Worm (Caenorhabditis elegans) whole organism, late embryonic: ENCODE data around the gene Y43F8B.10.

Source experiments
- T23F11.4 ChIP-seq: fragments of 200-800 bp; sonication (Bioruptor generic); optimal IDR thresholded peaks from 2 replicates; lab custom pipeline; 2018; ENCODE audit warnings: mild to moderate bottlenecking, missing genetic modification characterization, missing compliant biosample characterization
- Y22D7AL.16 ChIP-seq: sonication (generic microtip); optimal IDR thresholded peaks from 2 replicates; lab custom pipeline; 2016; ENCODE audit warnings: missing genetic modification characterization, missing compliant biosample characterization
- ahr-1 ChIP-seq: sonication (generic microtip); optimal IDR thresholded peaks from 2 replicates; lab custom pipeline; 2016; ENCODE audit warnings: missing genetic modification characterization, missing compliant biosample characterization
- ama-1 ChIP-seq: fragments of 150-350 bp; optimal IDR thresholded peaks from 2 replicates; lab custom pipeline; 2014
- ceh-18 ChIP-seq: sonication (generic microtip); optimal IDR thresholded peaks from 2 replicates; lab custom pipeline; 2016; ENCODE audit warnings: missing genetic modification characterization, missing compliant biosample characterization
- ceh-19 ChIP-seq: fragments of 200-800 bp; sonication (Bioruptor generic); optimal IDR thresholded peaks from 2 replicates; lab custom pipeline; 2018; ENCODE audit warnings: mild to moderate bottlenecking, missing genetic modification characterization, missing compliant biosample characterization
- ceh-24 ChIP-seq: sonication (generic microtip); optimal IDR thresholded peaks from 2 replicates; lab custom pipeline; 2016; ENCODE audit warnings: mild to moderate bottlenecking, missing genetic modification characterization, missing compliant biosample characterization
- ceh-30 ChIP-seq: fragments of 150-350 bp; optimal IDR thresholded peaks from 2 replicates; lab custom pipeline; 2014; ENCODE audit warnings: missing biosample characterization, missing genetic modification characterization
- ceh-31 ChIP-seq: sonication (generic microtip); optimal IDR thresholded peaks from 2 replicates; lab custom pipeline; 2016; ENCODE audit warnings: missing genetic modification characterization, missing compliant biosample characterization
- ceh-34 ChIP-seq: sonication (generic microtip); optimal IDR thresholded peaks from 2 replicates; lab custom pipeline; 2016; ENCODE audit warnings: mild to moderate bottlenecking, missing genetic modification characterization, missing compliant biosample characterization
- ceh-48 ChIP-seq: sonication (generic microtip); optimal IDR thresholded peaks from 2 replicates; lab custom pipeline; 2016; ENCODE audit warnings: missing genetic modification characterization, inconsistent platforms, missing compliant biosample characterization
- ceh-6 ChIP-seq: fragments of 200-800 bp; sonication (Bioruptor generic); optimal IDR thresholded peaks from 2 replicates; lab custom pipeline; 2018; ENCODE audit warnings: mild to moderate bottlenecking, missing genetic modification characterization, missing compliant biosample characterization
- ceh-9 ChIP-seq: sonication (generic microtip); optimal IDR thresholded peaks from 2 replicates; lab custom pipeline; 2016; ENCODE audit warnings: mild to moderate bottlenecking, missing genetic modification characterization, inconsistent platforms, missing compliant biosample characterization
- che-1 ChIP-seq: sonication (generic microtip); optimal IDR thresholded peaks from 2 replicates; lab custom pipeline; 2016; ENCODE audit warnings: mild to moderate bottlenecking, missing genetic modification characterization, missing compliant biosample characterization
- dmd-4 ChIP-seq: sonication (generic microtip); optimal IDR thresholded peaks from 2 replicates; lab custom pipeline; 2016; ENCODE audit warnings: borderline replicate concordance, missing genetic modification characterization, missing compliant biosample characterization
- elt-2 ChIP-seq: sonication (generic microtip); optimal IDR thresholded peaks from 2 replicates; lab custom pipeline; 2016; ENCODE audit warnings: missing genetic modification reagents, missing genetic modification characterization, missing compliant biosample characterization
- eyg-1 ChIP-seq: sonication (generic microtip); optimal IDR thresholded peaks from 2 replicates; lab custom pipeline; 2016; ENCODE audit warnings: missing genotype, missing genetic modification characterization, missing compliant biosample characterization
- fkh-10 ChIP-seq: fragments of 150-350 bp; optimal IDR thresholded peaks from 2 replicates; lab custom pipeline; 2014; ENCODE audit warnings: missing biosample characterization, missing genetic modification reagents, missing genetic modification characterization
- gmeb-2 ChIP-seq: sonication (generic microtip); optimal IDR thresholded peaks from 2 replicates; lab custom pipeline; 2016; ENCODE audit warnings: missing genetic modification characterization, inconsistent platforms, missing compliant biosample characterization
- hlh-13 ChIP-seq: fragments of 200-800 bp; sonication (Bioruptor generic); optimal IDR thresholded peaks from 2 replicates; lab custom pipeline; 2018; ENCODE audit warnings: mild to moderate bottlenecking, missing genetic modification characterization, missing compliant biosample characterization
- hlh-15 ChIP-seq: sonication (generic microtip); optimal IDR thresholded peaks from 2 replicates; lab custom pipeline; 2016; ENCODE audit warnings: missing genetic modification characterization, missing compliant biosample characterization
- hlh-6 ChIP-seq: sonication (generic microtip); optimal IDR thresholded peaks from 2 replicates; lab custom pipeline; 2016; ENCODE audit warnings: missing genotype, missing genetic modification characterization, missing compliant biosample characterization
- lin-11 ChIP-seq: fragments of 200-800 bp; sonication (Bioruptor generic); optimal IDR thresholded peaks from 2 replicates; lab custom pipeline; 2018; ENCODE audit warnings: mild to moderate bottlenecking, missing genetic modification characterization, missing compliant biosample characterization
- madf-2 ChIP-seq: sonication (generic microtip); optimal IDR thresholded peaks from 2 replicates; lab custom pipeline; 2017; ENCODE audit warnings: missing genetic modification characterization, missing compliant biosample characterization
- mec-3 ChIP-seq: sonication (generic microtip); optimal IDR thresholded peaks from 2 replicates; lab custom pipeline; 2016; ENCODE audit warnings: borderline replicate concordance, missing genetic modification characterization, missing compliant biosample characterization
- nhr-232 ChIP-seq: sonication (generic microtip); optimal IDR thresholded peaks from 2 replicates; lab custom pipeline; 2016; ENCODE audit warnings: missing genetic modification characterization, missing compliant biosample characterization
- odd-2 ChIP-seq: sonication (generic microtip); optimal IDR thresholded peaks from 2 replicates; lab custom pipeline; 2017; ENCODE audit warnings: antibody characterized with exemption, mild to moderate bottlenecking, missing genetic modification characterization, missing compliant biosample characterization
- pat-9 ChIP-seq: fragments of 200-800 bp; sonication (Bioruptor generic); optimal IDR thresholded peaks from 2 replicates; lab custom pipeline; 2018; ENCODE audit warnings: mild to moderate bottlenecking, missing genetic modification characterization, moderate library complexity, missing compliant biosample characterization
- pax-1 ChIP-seq: fragments of 150-350 bp; optimal IDR thresholded peaks from 2 replicates; lab custom pipeline; 2014; ENCODE audit warnings: missing biosample characterization, missing genetic modification characterization
- pha-4 ChIP-seq: fragments of 150-350 bp; optimal IDR thresholded peaks from 2 replicates; lab custom pipeline; 2018; ENCODE audit warnings: missing biosample characterization, missing genetic modification reagents, missing genetic modification characterization
- pqm-1 ChIP-seq: sonication (generic microtip); optimal IDR thresholded peaks from 2 replicates; lab custom pipeline; 2016; ENCODE audit warnings: missing genetic modification characterization, missing compliant biosample characterization
- pros-1 ChIP-seq: fragments of 150-350 bp; optimal IDR thresholded peaks from 2 replicates; lab custom pipeline; 2014; ENCODE audit warnings: missing biosample characterization, missing genetic modification reagents, missing genetic modification characterization
- sdc-2 ChIP-seq: sonication (generic microtip); optimal IDR thresholded peaks from 2 replicates; lab custom pipeline; 2016; ENCODE audit warnings: missing genotype, missing genetic modification characterization, missing compliant biosample characterization
- sox-2 ChIP-seq: fragments of 200-800 bp; sonication (Bioruptor generic); IDR thresholded peaks from 2 replicates; pipeline ENCODE4 v1.3.6; 2022; ENCODE audit warnings: missing genetic modification reagents, missing genetic modification characterization, missing compliant biosample characterization
- sox-4 ChIP-seq: sonication (generic microtip); optimal IDR thresholded peaks from 2 replicates; lab custom pipeline; 2017; ENCODE audit warnings: mild to moderate bottlenecking, missing genetic modification characterization, inconsistent platforms, missing compliant biosample characterization
- syd-9 ChIP-seq: sonication (generic microtip); optimal IDR thresholded peaks from 2 replicates; lab custom pipeline; 2016; ENCODE audit warnings: mild to moderate bottlenecking, missing genetic modification characterization, moderate library complexity, missing compliant biosample characterization
- unc-42 ChIP-seq: sonication (generic microtip); optimal IDR thresholded peaks from 2 replicates; lab custom pipeline; 2016; ENCODE audit warnings: missing genotype, missing genetic modification characterization, missing compliant biosample characterization
- ztf-16 ChIP-seq: sonication (generic microtip); optimal IDR thresholded peaks from 2 replicates; lab custom pipeline; 2017; ENCODE audit warnings: missing genetic modification characterization, missing compliant biosample characterization

Y43F8B.10 gene

DNA sequence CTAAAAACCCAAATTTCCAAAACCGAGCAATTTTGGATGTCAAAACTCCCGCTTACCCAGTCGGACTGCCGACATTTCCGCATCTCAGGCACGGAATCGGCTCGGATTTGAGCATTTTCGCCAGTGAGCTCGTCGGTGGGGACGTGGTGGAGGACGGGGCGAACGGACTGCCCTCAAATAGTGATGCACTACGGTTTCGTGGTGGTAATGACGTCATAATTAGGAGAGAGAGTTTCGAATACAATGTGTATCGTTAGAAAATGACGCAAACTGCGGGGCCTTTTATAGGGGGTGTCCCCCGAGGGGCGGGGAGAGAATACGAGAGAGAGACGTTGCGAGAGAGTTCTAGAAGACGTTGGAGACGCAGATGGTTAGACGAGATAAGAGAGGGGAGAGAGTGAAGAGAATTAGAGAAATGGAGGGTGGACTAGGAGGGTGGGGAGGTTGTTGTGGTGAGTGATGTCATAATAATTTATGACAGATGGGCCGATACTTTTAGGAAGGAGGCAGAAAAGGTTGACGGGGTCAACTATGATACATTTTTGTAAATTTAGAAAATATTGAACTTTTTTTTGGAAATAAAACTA is 48.4 kb downstream of the Y43F8B.10 start (continued):
- TF ChIP-seq T23F11.4 (GFP tag; lab: Kevin White, UChicago) (peak; percentile 70), fkh-10 (GFP tag; lab: Kevin White, UChicago) (no peak), nhr-232 (tag; lab: Kevin White, UChicago) (no peak), sdc-2 (tag; lab: Kevin White, UChicago) (no peak), pha-4 (tag; lab: Kevin White, UChicago) (no peak), ceh-19 (GFP tag; lab: Kevin White, UChicago) (peak; percentile 75), ztf-16 (tag; lab: Kevin White, UChicago) (peak; percentile 70), lin-11 (tag; lab: Kevin White, UChicago) (peak; percentile 18), pqm-1 (tag; lab: Kevin White, UChicago) (no peak), unc-42 (peak; percentile 50), che-1 (tag; lab: Kevin White, UChicago) (peak; percentile 54), Y22D7AL.16 (peak; percentile 17), ama-1 (peak; percentile 94), hlh-6 (no peak), ceh-31 (tag; lab: Kevin White, UChicago) (peak; percentile 81), pros-1 (tag; lab: Kevin White, UChicago) (peak; percentile 91), eyg-1 (tag; lab: Kevin White, UChicago) (no peak), elt-2 (tag; lab: Kevin White, UChicago) (peak; percentile 84), ceh-48 (tag; lab: Kevin White, UChicago) (no peak), sox-2 (peak; percentile 72), mec-3 (tag; lab: Kevin White, UChicago) (no peak), ahr-1 (tag; lab: Kevin White, UChicago) (no peak), gmeb-2 (peak; percentile 29), ceh-30 (tag; lab: Kevin White, UChicago) (peak; percentile 52), ceh-6 (GFP tag; lab: Kevin White, UChicago) (peak; percentile 32), pat-9 (tag; lab: Kevin White, UChicago) (peak; percentile 48), hlh-15 (tag; lab: Kevin White, UChicago) (no peak), pax-1 (tag; lab: Kevin White, UChicago) (peak; percentile 70), ceh-34 (peak; percentile 89), ceh-24 (tag; lab: Kevin White, UChicago) (peak; percentile 12)

ce11 chrV:19524569-19524968 is 50.3 kb downstream of the Y43F8B.10 start:
- TF ChIP-seq syd-9 (tag; lab: Kevin White, UChicago) (no peak), unc-42 (peak; percentile 31), ceh-18 (tag; lab: Kevin White, UChicago) (no peak), sox-4 (tag; lab: Kevin White, UChicago) (no peak), dmd-4 (no peak), madf-2 (no peak)
- TF ChIP-seq, all 69 proteins: peak for 1

- TF ChIP-seq hlh-13 (GFP tag; lab: Kevin White, UChicago): no peak
- no peak for TF ChIP-seq hlh-6
- TF ChIP-seq che-1 (tag; lab: Kevin White, UChicago): no peak
- no peak for TF ChIP-seq odd-2 (tag; lab: Kevin White, UChicago)
- no peak for TF ChIP-seq pqm-1 (tag; lab: Kevin White, UChicago)
- TF ChIP-seq ceh-34: no peak
- TF ChIP-seq ceh-9: no peak
Observed at ce11 chrV:19526197-19526596, 51.9 kb downstream of the Y43F8B.10 start.
